Fruit fly (Drosophila melanogaster): Measurements from ENCODE around the gene Lipt2.

The Lipt2 gene

dm6 chr3R:4458272-4458671 is 21.1 kb upstream of the Lipt2 start:
- TF ChIP-seq CG8478 (optimal IDR thresholded peaks at IDR 0.05) (no peak), CTCF (optimal IDR thresholded peaks at IDR 0.05) (no peak)

- TF ChIP-seq CTCF (optimal IDR thresholded peaks at IDR 0.05) (no peak), CG8478 (optimal IDR thresholded peaks at IDR 0.05) (no peak)
Observed at dm6 chr3R:4457625-4458024, 20.5 kb upstream of the Lipt2 start.

- TF ChIP-seq CG8478 (optimal IDR thresholded peaks at IDR 0.05) (no peak), CTCF (optimal IDR thresholded peaks at IDR 0.05) (peak in 1 of 2 experiments; percentile 4)
Observed at dm6 chr3R:4453213-4453956, 16.3 kb upstream of the Lipt2 start.

dm6 chr3R:4452345-4453044 is 15.4 kb upstream of the Lipt2 start:
- TF ChIP-seq CG8478 (optimal IDR thresholded peaks at IDR 0.05) = no peak
- no peak for TF ChIP-seq CTCF (optimal IDR thresholded peaks at IDR 0.05)

dm6 chr3R:4450721-4451120 is 13.6 kb upstream of the Lipt2 start:
- no peak for TF ChIP-seq CG8478 (optimal IDR thresholded peaks at IDR 0.05)
- TF ChIP-seq CTCF (optimal IDR thresholded peaks at IDR 0.05) = no peak

dm6 chr3R:4449256-4449655 is 12.1 kb upstream of the Lipt2 start:
- TF ChIP-seq CTCF (optimal IDR thresholded peaks at IDR 0.05) (no peak), CG8478 (optimal IDR thresholded peaks at IDR 0.05) (no peak)

- no peak for TF ChIP-seq CTCF (optimal IDR thresholded peaks at IDR 0.05)
- no peak for TF ChIP-seq CG8478 (optimal IDR thresholded peaks at IDR 0.05)
Observed at dm6 chr3R:4446455-4447224, 9.5 kb upstream of the Lipt2 start.

dm6 chr3R:4445083-4445482 is 8.0 kb upstream of the Lipt2 start:
- TF ChIP-seq CTCF (optimal IDR thresholded peaks at IDR 0.05) (no peak), CG8478 (optimal IDR thresholded peaks at IDR 0.05) (no peak)

dm6 chr3R:4437817-4438216 is 688 bp upstream of the Lipt2 start:
- no peak for TF ChIP-seq CG8478 (optimal IDR thresholded peaks at IDR 0.05)
- no peak for TF ChIP-seq CTCF (optimal IDR thresholded peaks at IDR 0.05)

- TF ChIP-seq CTCF (optimal IDR thresholded peaks at IDR 0.05) = peak in 1 of 2 experiments; percentile 45
- TF ChIP-seq CG8478 (optimal IDR thresholded peaks at IDR 0.05) = no peak
Observed at dm6 chr3R:4433441-4434077, 3.6 kb downstream of the Lipt2 start, which contains the start of the genes eIF3a and CG1074. TSS of gene eIF3a (minus strand) at chr3R:4433895. TSS of gene CG1074 (plus strand) at chr3R:4433965.

dm6 chr3R:4428585-4429464 is 8.3 kb downstream of the Lipt2 start, which contains the start of gene srl:
TSS of gene srl (minus strand) at chr3R:4429335.
- TF ChIP-seq CTCF (optimal IDR thresholded peaks at IDR 0.05) (peak in 1 of 2 experiments; percentile 17), CG8478 (optimal IDR thresholded peaks at IDR 0.05) (no peak)

- no peak for TF ChIP-seq CTCF (optimal IDR thresholded peaks at IDR 0.05)
- TF ChIP-seq CG8478 (optimal IDR thresholded peaks at IDR 0.05) = no peak
Observed at dm6 chr3R:4426730-4427129, 10.4 kb downstream of the Lipt2 start, which contains the start of gene CG31525. TSS of gene CG31525 (plus strand) at chr3R:4427030.

- no peak for TF ChIP-seq CG8478 (optimal IDR thresholded peaks at IDR 0.05)
- TF ChIP-seq CTCF (optimal IDR thresholded peaks at IDR 0.05) = no peak
Observed at dm6 chr3R:4419482-4419881, 17.6 kb downstream of the Lipt2 start, which contains the start of gene CG32944. TSS of gene CG32944 (minus strand) at chr3R:4419578.

- no peak for TF ChIP-seq CTCF (optimal IDR thresholded peaks at IDR 0.05)
Observed at dm6 chr3R:4416138-4416537, 21.0 kb downstream of the Lipt2 start, which contains the start of gene CG31528. TSS of gene CG31528 (plus strand) at chr3R:4416438.

Data from S2 (cell line).